Fruit fly (Drosophila melanogaster) whole organism, larva: ENCODE measurements around the gene CG13933.

ENCODE experiments used
- noc ChIP-seq: fragments of 200-800 bp; sonication (Bioruptor generic); optimal IDR thresholded peaks from 3 replicates; lab custom pipeline; 2019; ENCODE audit warnings: missing biosample characterization, mild to moderate bottlenecking, missing genetic modification characterization, moderate library complexity

CG13933 gene

dm6 chr3L:1772593-1772992 lies 2.4 kb downstream of the CG13933 start:
- TF ChIP-seq noc (tag; lab: Kevin White, UChicago): no peak

- TF ChIP-seq noc (tag; lab: Kevin White, UChicago): no peak
These were observed 3.3 kb downstream of the CG13933 start, which contains the start of gene Dhc62B for dm6 chr3L:1771658-1772057. Dhc62B (minus strand) TSS chr3L:1771758.

dm6 chr3L:1756143-1756542 lies 18.8 kb downstream of the CG13933 start, which contains the start of gene CG8001:
CG8001 (plus strand) TSS chr3L:1756159.
- TF ChIP-seq noc (tag; lab: Kevin White, UChicago): no peak

dm6 chr3L:1755458-1755984 lies 19.4 kb downstream of the CG13933 start, which contains the start of gene Cht2:
Cht2 (minus strand) TSS chr3L:1755934.
- no peak for TF ChIP-seq noc (tag; lab: Kevin White, UChicago)

- TF ChIP-seq noc (tag; lab: Kevin White, UChicago): no peak
These were observed 20.0 kb downstream of the CG13933 start for dm6 chr3L:1754935-1755334.

dm6 chr3L:1754262-1754661 lies 20.7 kb downstream of the CG13933 start:
- no peak for TF ChIP-seq noc (tag; lab: Kevin White, UChicago)

- TF ChIP-seq noc (tag; lab: Kevin White, UChicago): no peak
These were observed 26.7 kb downstream of the CG13933 start for dm6 chr3L:1748218-1748617.

- peak; percentile 95 for TF ChIP-seq noc (tag; lab: Kevin White, UChicago)
These were observed 28.4 kb downstream of the CG13933 start, which contains the start of gene CG13921 for dm6 chr3L:1746338-1747199. CG13921 (plus strand) TSS chr3L:1746907.

- peak; percentile 74 for TF ChIP-seq noc (tag; lab: Kevin White, UChicago)
These were observed 29.5 kb downstream of the CG13933 start for dm6 chr3L:1745432-1745831.

dm6 chr3L:1742552-1743097 lies 32.3 kb downstream of the CG13933 start:
- TF ChIP-seq noc (tag; lab: Kevin White, UChicago): no peak

dm6 chr3L:1741655-1742551 lies 33.0 kb downstream of the CG13933 start:
- TF ChIP-seq noc (tag; lab: Kevin White, UChicago): peak; percentile 73

- TF ChIP-seq noc (tag; lab: Kevin White, UChicago): no peak
These were observed 33.8 kb downstream of the CG13933 start for dm6 chr3L:1741107-1741506.

- TF ChIP-seq noc (tag; lab: Kevin White, UChicago): no peak
These were observed 34.6 kb downstream of the CG13933 start for dm6 chr3L:1740129-1740975.

dm6 chr3L:1739522-1740128 lies 35.3 kb downstream of the CG13933 start:
- no peak for TF ChIP-seq noc (tag; lab: Kevin White, UChicago)
